Worm (Caenorhabditis elegans): ENCODE measurements around the gene ced-4.

DNA sequence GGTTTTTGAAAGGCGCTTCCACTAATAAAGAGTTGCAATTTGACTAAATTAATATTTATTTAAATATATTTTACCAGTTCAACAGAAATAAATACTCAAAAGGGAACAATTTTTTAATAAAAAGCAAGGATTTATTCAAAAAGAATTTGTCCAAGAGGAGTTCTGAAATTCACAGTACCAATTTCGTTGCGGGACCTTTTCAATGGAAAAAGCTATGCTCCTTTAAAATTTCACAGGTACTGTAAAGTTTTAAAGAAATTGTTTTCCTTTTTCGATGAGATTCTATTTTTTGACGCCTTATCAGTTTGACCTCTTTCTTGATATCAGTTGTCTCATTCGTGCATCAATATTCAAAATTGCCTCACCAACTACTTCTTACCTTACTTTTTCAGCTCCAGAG, 48.1 kb downstream of the ced-4 start, which contains the start of gene tag-340:
- no peak for TF ChIP-seq T23F11.4 (GFP tag; optimal IDR thresholded peaks at IDR 0.05)
- no peak for TF ChIP-seq unc-86 (tag; optimal IDR thresholded peaks at IDR 0.05)
- TF ChIP-seq dve-1 (tag; optimal IDR thresholded peaks at IDR 0.05), result no peak
- no peak for TF ChIP-seq pha-4 (tag; optimal IDR thresholded peaks at IDR 0.05)
- TF ChIP-seq sox-4 (tag; optimal IDR thresholded peaks at IDR 0.05), result no peak
- TF ChIP-seq elt-2 (tag; optimal IDR thresholded peaks at IDR 0.05), result no peak
- TF ChIP-seq sdc-2 (tag; optimal IDR thresholded peaks at IDR 0.05), result no peak
- no peak for TF ChIP-seq pqm-1 (tag; optimal IDR thresholded peaks at IDR 0.05)

All from whole organism, late embryonic.